Worm (Caenorhabditis elegans) whole organism, midembryonic: ENCODE results near the gene srh-283.

ENCODE experiments used
- T22C8.4 ChIP-seq: fragments of 200-800 bp; sonication (Bioruptor generic); IDR thresholded peaks from 2 replicates; pipeline ENCODE4 v1.3.6; 2022; ENCODE audit warnings: missing genetic modification characterization, missing compliant biosample characterization
- cog-1 ChIP-seq: sonication (generic microtip); optimal IDR thresholded peaks from 2 replicates; lab custom pipeline; 2016; ENCODE audit warnings: missing genetic modification characterization, missing compliant biosample characterization
- flt-1 ChIP-seq: fragments of 200-800 bp; sonication (Bioruptor generic); IDR thresholded peaks from 2 replicates; pipeline ENCODE4 v1.3.6; 2022; ENCODE audit warnings: missing genetic modification characterization, missing compliant biosample characterization
- klf-2 ChIP-seq: fragments of 200-800 bp; sonication (Bioruptor generic); conservative IDR thresholded peaks from 2 replicates; pipeline ENCODE4 v1.3.6; 2022; ENCODE audit warnings: missing genetic modification reagents, missing genetic modification characterization, missing compliant biosample characterization
- med-1 ChIP-seq: sonication (generic microtip); optimal IDR thresholded peaks from 2 replicates; lab custom pipeline; 2017; ENCODE audit warnings: missing genetic modification characterization, mild to moderate bottlenecking, missing compliant biosample characterization, antibody characterized with exemption, missing genetic modification reagents; ENCODE audit not compliant: insufficient read depth
- ref-1 ChIP-seq: fragments of 200-800 bp; sonication (Bioruptor generic); conservative IDR thresholded peaks from 2 replicates; pipeline ENCODE4 v1.3.6; 2022; ENCODE audit warnings: missing genetic modification reagents, missing genetic modification characterization, missing compliant biosample characterization
- tab-1 ChIP-seq: fragments of 200-800 bp; sonication (Bioruptor generic); IDR thresholded peaks from 2 replicates; pipeline ENCODE4 v1.3.6; 2022; ENCODE audit warnings: missing genetic modification characterization, missing compliant biosample characterization
- ztf-23 ChIP-seq: fragments of 200-800 bp; sonication (Bioruptor generic); IDR thresholded peaks from 2 replicates; pipeline ENCODE4 v1.3.6; 2022; ENCODE audit warnings: missing genetic modification reagents, missing genetic modification characterization, missing compliant biosample characterization
- ztf-29 ChIP-seq: fragments of 200-800 bp; sonication (Bioruptor generic); IDR thresholded peaks from 2 replicates; pipeline ENCODE4 v1.3.6; 2022; ENCODE audit warnings: missing genetic modification reagents, missing genetic modification characterization, missing compliant biosample characterization

srh-283 gene

ce11 chrV:17765077-17765476 is at the start of gene srh-283, which contains the start of gene C47A10.16:
TSS of gene srh-283 (plus strand) at chrV:17765348.
TSS of gene C47A10.16 (minus strand) at chrV:17765177.
- TF ChIP-seq ref-1 (no peak), T22C8.4 (GFP tag; lab: Robert Waterston, UW) (no peak), ztf-29 (GFP tag; lab: Robert Waterston, UW) (no peak), med-1 (no peak)

- TF ChIP-seq cog-1 (tag; lab: Kevin White, UChicago) (no peak), klf-2 (GFP tag; lab: Robert Waterston, UW) (no peak), ztf-29 (GFP tag; lab: Robert Waterston, UW) (no peak), flt-1 (no peak)
Measured at ce11 chrV:17718647-17719046, 46.5 kb upstream of the srh-283 start, which contains the start of gene str-77. TSS of gene str-77 (plus strand) at chrV:17718947.

DNA sequence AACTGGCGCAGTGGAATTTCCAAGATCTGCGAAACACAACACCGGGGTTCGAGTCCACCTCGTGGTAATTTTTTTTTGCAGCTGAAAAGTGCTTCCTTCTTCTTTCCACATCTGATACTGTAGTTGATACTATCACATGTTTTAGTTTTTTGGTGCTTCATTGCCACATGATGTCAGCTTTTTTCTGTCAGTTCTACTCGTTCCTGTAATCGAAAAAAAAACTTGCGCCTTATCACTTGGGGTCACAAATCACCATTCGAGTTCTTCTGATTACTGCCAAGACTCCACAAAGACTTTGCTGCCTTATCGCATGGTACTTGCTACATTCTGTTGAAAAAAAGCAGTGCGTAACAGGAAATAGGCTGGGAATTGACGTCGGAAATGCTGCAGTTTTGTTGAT is 43.4 kb upstream of the srh-283 start:
- no peak for TF ChIP-seq cog-1 (tag; lab: Kevin White, UChicago)
- TF ChIP-seq ztf-29 (GFP tag; lab: Robert Waterston, UW): no peak
- no peak for TF ChIP-seq ref-1
- no peak for TF ChIP-seq flt-1
- TF ChIP-seq med-1: no peak
- TF ChIP-seq klf-2 (GFP tag; lab: Robert Waterston, UW): no peak
- no peak for TF ChIP-seq tab-1 (GFP tag; lab: Robert Waterston, UW)
- TF ChIP-seq ztf-23 (GFP tag; lab: Robert Waterston, UW): no peak
- TF ChIP-seq T22C8.4 (GFP tag; lab: Robert Waterston, UW): no peak

DNA sequence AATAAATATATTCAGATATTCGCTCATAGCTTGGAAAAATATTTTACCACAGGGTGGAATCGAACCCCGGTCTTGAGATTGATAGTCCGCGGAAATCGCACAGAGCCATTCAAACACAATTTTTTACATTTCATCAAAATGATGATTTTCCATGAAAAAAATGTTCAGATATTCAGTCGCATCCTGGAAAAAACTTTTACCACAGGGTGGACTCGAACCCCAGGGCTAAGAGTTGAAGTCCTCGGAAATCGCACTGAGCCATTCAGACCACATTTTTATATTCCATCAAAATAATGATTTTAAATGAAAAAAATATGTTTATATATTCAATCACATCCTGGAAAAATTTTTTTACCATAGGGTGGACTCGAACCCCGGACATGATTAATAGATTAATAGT is 42.6 kb upstream of the srh-283 start:
- no peak for TF ChIP-seq tab-1 (GFP tag; lab: Robert Waterston, UW)
- no peak for TF ChIP-seq klf-2 (GFP tag; lab: Robert Waterston, UW)
- TF ChIP-seq ref-1: no peak
- TF ChIP-seq flt-1: no peak
- TF ChIP-seq ztf-29 (GFP tag; lab: Robert Waterston, UW): no peak

DNA sequence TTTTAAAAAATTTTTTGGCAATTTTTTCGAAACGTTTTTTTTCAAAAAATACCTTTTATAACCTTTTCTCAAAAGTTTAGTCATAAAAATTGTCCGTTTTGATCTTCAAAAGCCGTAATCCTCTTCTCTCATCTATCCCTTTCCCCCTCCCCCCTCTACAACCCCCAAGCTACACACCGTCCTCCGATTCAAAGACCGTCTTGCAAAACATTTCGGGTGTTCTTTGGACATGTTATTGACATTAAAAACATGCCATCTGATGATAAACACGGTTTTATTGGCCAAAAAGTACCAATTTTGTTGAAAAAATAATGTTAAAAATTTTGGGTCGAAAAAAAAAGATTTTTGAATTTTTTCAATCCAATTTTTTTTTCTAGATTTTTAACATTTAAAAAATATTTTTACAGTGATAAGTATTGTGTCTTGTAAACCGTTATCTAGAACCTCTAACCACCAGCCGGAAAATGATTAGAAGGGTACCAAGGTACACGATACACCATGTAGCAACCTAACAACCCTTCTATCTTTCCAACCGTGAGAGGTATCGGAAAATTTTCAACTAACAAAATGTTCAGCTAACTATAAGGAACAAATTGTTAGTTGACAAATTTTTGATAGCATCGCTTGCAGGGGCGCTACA is 41.9 kb upstream of the srh-283 start:
- TF ChIP-seq klf-2 (GFP tag; lab: Robert Waterston, UW) (no peak), ztf-23 (GFP tag; lab: Robert Waterston, UW) (no peak)

ce11 chrV:17724704-17725103 is 40.4 kb upstream of the srh-283 start, which contains the start of gene fat-5:
TSS of gene fat-5 (plus strand) at chrV:17725004.
- TF ChIP-seq klf-2 (GFP tag; lab: Robert Waterston, UW) (no peak), ztf-29 (GFP tag; lab: Robert Waterston, UW) (no peak), tab-1 (GFP tag; lab: Robert Waterston, UW) (no peak), T22C8.4 (GFP tag; lab: Robert Waterston, UW) (no peak), flt-1 (no peak), cog-1 (tag; lab: Kevin White, UChicago) (no peak), ref-1 (no peak), med-1 (no peak), ztf-23 (GFP tag; lab: Robert Waterston, UW) (no peak)

- no peak for TF ChIP-seq flt-1
- TF ChIP-seq ref-1: no peak
- TF ChIP-seq cog-1 (tag; lab: Kevin White, UChicago): no peak
- TF ChIP-seq T22C8.4 (GFP tag; lab: Robert Waterston, UW): no peak
- TF ChIP-seq ztf-29 (GFP tag; lab: Robert Waterston, UW): no peak
- TF ChIP-seq ztf-23 (GFP tag; lab: Robert Waterston, UW): no peak
- TF ChIP-seq tab-1 (GFP tag; lab: Robert Waterston, UW): no peak
- no peak for TF ChIP-seq med-1
- TF ChIP-seq klf-2 (GFP tag; lab: Robert Waterston, UW): no peak
Measured at ce11 chrV:17728336-17728735, 36.8 kb upstream of the srh-283 start.

DNA sequence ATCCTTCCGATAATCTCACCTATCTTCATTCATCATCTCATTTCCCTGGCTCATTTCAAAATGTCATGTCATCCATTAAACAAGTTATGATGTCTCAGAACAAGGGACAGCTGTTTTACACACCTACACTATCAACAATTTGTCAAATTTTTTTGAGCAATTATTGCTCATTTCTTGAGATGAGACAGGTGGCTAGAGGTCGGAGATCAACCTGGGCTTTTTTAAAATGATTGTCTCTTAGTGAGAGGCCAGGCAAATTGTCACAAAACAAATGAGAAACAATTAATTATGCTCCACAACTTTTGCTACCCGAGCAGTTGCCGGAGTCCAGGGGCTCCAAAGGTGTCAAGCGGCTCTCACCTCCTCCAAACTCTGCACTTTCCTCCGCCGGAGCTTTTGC is 36.4 kb upstream of the srh-283 start:
- TF ChIP-seq cog-1 (tag; lab: Kevin White, UChicago) (no peak), T22C8.4 (GFP tag; lab: Robert Waterston, UW) (no peak), ref-1 (no peak), ztf-29 (GFP tag; lab: Robert Waterston, UW) (no peak), klf-2 (GFP tag; lab: Robert Waterston, UW) (no peak), ztf-23 (GFP tag; lab: Robert Waterston, UW) (no peak), flt-1 (no peak), tab-1 (GFP tag; lab: Robert Waterston, UW) (no peak)

DNA sequence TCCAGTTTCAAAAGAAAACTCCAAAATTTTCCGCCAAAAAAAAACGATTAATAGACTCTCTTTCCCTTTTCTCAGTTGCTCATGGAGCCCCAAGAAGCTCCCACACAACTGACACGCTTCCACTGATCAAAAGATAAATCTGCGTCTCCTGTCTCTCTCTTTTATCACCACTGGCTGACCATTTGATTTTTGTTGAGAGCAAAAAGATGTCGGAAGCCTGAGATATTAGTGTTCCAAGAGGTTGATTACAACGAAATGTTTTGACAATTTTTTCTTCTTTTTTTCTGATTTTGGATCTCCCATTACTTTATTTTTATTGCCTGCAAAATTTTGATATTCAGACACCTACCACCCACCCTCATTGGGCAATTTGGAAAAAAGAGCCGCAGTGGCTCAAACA is 32.6 kb upstream of the srh-283 start, which contains the start of gene twk-42:
Gene twk-42, minus strand, starts transcription at position 101 of the 400 bp plus-strand sequence.
- TF ChIP-seq ref-1 (no peak), klf-2 (GFP tag; lab: Robert Waterston, UW) (no peak), flt-1 (no peak), med-1 (no peak), ztf-29 (GFP tag; lab: Robert Waterston, UW) (no peak), cog-1 (tag; lab: Kevin White, UChicago) (no peak), T22C8.4 (GFP tag; lab: Robert Waterston, UW) (no peak), ztf-23 (GFP tag; lab: Robert Waterston, UW) (no peak)

DNA sequence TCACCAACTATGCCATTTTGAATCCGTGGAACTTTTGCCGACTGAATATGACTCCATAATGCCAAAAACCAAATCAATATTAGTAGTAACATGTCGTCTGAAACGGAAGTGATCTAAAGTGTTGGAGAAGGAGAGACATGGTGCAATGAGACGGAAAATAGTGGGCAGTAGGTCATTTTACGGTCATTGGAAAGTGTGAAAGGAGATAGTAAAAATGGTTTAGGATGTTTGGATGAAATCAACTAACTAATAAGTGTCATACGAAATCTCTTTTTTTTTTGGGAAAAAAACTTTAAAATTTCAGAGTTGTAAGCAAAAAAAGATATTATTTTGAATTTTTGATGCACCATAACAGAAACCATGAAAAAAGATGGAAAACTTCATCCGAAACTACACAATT is 25.3 kb upstream of the srh-283 start, which contains the start of gene cutl-4:
Gene cutl-4, minus strand, starts transcription at position 101 of the 400 bp plus-strand sequence.
- no peak for TF ChIP-seq ztf-23 (GFP tag; lab: Robert Waterston, UW)
- TF ChIP-seq cog-1 (tag; lab: Kevin White, UChicago): no peak
- no peak for TF ChIP-seq ref-1
- no peak for TF ChIP-seq med-1
- no peak for TF ChIP-seq tab-1 (GFP tag; lab: Robert Waterston, UW)
- TF ChIP-seq klf-2 (GFP tag; lab: Robert Waterston, UW): no peak
- no peak for TF ChIP-seq ztf-29 (GFP tag; lab: Robert Waterston, UW)
- TF ChIP-seq T22C8.4 (GFP tag; lab: Robert Waterston, UW): no peak
- no peak for TF ChIP-seq flt-1
